Worm (Caenorhabditis elegans): ENCODE data around the gene spp-13.

DNA sequence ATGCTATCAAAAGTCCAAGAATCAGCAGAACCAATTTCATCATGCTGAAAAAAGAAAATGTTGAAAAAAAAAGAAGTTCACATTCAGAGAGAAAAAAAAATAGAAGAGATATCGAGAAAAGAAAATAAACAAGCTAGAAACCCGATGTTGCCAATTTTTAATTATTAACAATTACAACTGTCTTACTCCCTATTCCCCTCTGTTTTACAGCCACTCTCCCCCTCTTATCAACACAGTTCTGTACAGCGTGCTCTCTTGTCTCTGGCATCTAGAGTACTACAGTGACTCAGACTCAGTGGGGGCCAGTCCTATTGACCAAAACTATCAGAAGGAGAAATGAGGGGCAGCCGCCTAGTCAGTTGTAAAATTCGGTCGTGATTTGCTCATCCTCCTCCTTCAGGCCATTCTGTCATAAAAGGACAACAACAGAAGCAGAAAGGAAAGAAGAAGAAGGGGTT, 25.8 kb downstream of the spp-13 start, which contains the start of gene wrk-1:
- no peak for TF ChIP-seq nhr-12 (tag; optimal IDR thresholded peaks at IDR 0.05)
- TF ChIP-seq snpc-4 (tag; optimal IDR thresholded peaks at IDR 0.05) = no peak
- no peak for TF ChIP-seq ztf-11 (tag; optimal IDR thresholded peaks at IDR 0.05)
- no peak for TF ChIP-seq nhr-237 (tag; optimal IDR thresholded peaks at IDR 0.05)
- TF ChIP-seq ces-1 (GFP tag; optimal IDR thresholded peaks at IDR 0.05) = no peak
- TF ChIP-seq drap-1 (GFP tag; optimal IDR thresholded peaks at IDR 0.05) = no peak
